Worm (Caenorhabditis elegans) whole organism, L2 larva: ENCODE results near the gene T26H5.10.

Source experiments
- C34F6.9 ChIP-seq: fragments of 150-350 bp; optimal IDR thresholded peaks from 2 replicates; lab custom pipeline; 2014; ENCODE audit warnings: missing biosample characterization, missing genetic modification characterization
- F13H6.1 ChIP-seq: sonication (generic microtip); optimal IDR thresholded peaks from 2 replicates; lab custom pipeline; 2016; ENCODE audit warnings: missing genetic modification characterization, missing compliant biosample characterization
- R02D3.7 ChIP-seq: fragments of 150-350 bp; optimal IDR thresholded peaks from 2 replicates; lab custom pipeline; 2014; ENCODE audit warnings: missing biosample characterization, missing genetic modification characterization
- Y55F3AM.14 ChIP-seq: fragments of 200-800 bp; sonication (Bioruptor generic); optimal IDR thresholded peaks from 2 replicates; lab custom pipeline; 2018; ENCODE audit warnings: mild to moderate bottlenecking, missing genetic modification characterization, missing compliant biosample characterization
- alr-1 ChIP-seq: fragments of 150-350 bp; optimal IDR thresholded peaks from 2 replicates; lab custom pipeline; 2014; ENCODE audit warnings: missing biosample characterization, missing genetic modification characterization
- ama-1 ChIP-seq: fragments of 150-350 bp; optimal IDR thresholded peaks from 2 replicates; lab custom pipeline; 2018; ENCODE audit warnings: inconsistent platforms
- blmp-1 ChIP-seq: sonication (generic microtip); optimal IDR thresholded peaks from 2 replicates; lab custom pipeline; 2017; ENCODE audit warnings: missing genetic modification characterization, mild to moderate bottlenecking, missing compliant biosample characterization, antibody characterized with exemption, moderate library complexity; ENCODE audit not compliant: insufficient read depth
- ceh-16 ChIP-seq: fragments of 150-350 bp; optimal IDR thresholded peaks from 2 replicates; lab custom pipeline; 2014; ENCODE audit warnings: missing biosample characterization, missing genetic modification characterization
- crh-2 ChIP-seq: sonication (generic microtip); optimal IDR thresholded peaks from 2 replicates; lab custom pipeline; 2017; ENCODE audit warnings: missing biosample characterization, missing genetic modification characterization
- dmd-4 ChIP-seq: sonication (generic microtip); optimal IDR thresholded peaks from 2 replicates; lab custom pipeline; 2017; ENCODE audit warnings: missing biosample characterization, missing genetic modification characterization
- egl-27 ChIP-seq: sonication (generic microtip); optimal IDR thresholded peaks from 3 replicates; lab custom pipeline; 2017; ENCODE audit warnings: missing biosample characterization, missing genetic modification reagents, missing genetic modification characterization
- elt-1 ChIP-seq: fragments of 150-350 bp; optimal IDR thresholded peaks from 2 replicates; lab custom pipeline; 2014; ENCODE audit warnings: missing biosample characterization, missing genetic modification characterization
- fos-1 ChIP-seq: fragments of 150-350 bp; optimal IDR thresholded peaks from 2 replicates; lab custom pipeline; 2014; ENCODE audit warnings: missing biosample characterization, missing genetic modification characterization
- gmeb-1 ChIP-seq: fragments of 150-350 bp; optimal IDR thresholded peaks from 2 replicates; lab custom pipeline; 2014; ENCODE audit warnings: missing biosample characterization, missing genetic modification characterization
- lin-11 ChIP-seq: fragments of 150-350 bp; sonication (generic microtip); optimal IDR thresholded peaks from 2 replicates; lab custom pipeline; 2014; ENCODE audit warnings: missing biosample characterization, missing genetic modification characterization, inconsistent platforms, mixed read lengths
- lin-13 ChIP-seq: fragments of 150-350 bp; optimal IDR thresholded peaks from 2 replicates; lab custom pipeline; 2014; ENCODE audit warnings: missing biosample characterization, missing genetic modification reagents, missing genetic modification characterization
- lin-39 ChIP-seq: fragments of 150-350 bp; optimal IDR thresholded peaks from 2 replicates; lab custom pipeline; 2014; ENCODE audit warnings: missing biosample characterization, missing genetic modification reagents, missing genetic modification characterization
- lsy-2 ChIP-seq, 2 experiments: fragments of 150-350 bp in 1 of 2; sonication (generic microtip) in 1 of 2; optimal IDR thresholded peaks; 2 replicates each; lab custom pipeline; 2014 to 2017; ENCODE audit warnings: missing biosample characterization in 2 of 2, missing genetic modification characterization in 2 of 2
- mab-5 ChIP-seq: fragments of 150-350 bp; optimal IDR thresholded peaks from 2 replicates; lab custom pipeline; 2014; ENCODE audit warnings: missing biosample characterization, missing genetic modification characterization
- mbf-1 ChIP-seq: sonication (generic microtip); optimal IDR thresholded peaks from 2 replicates; lab custom pipeline; 2017; ENCODE audit warnings: missing biosample characterization, missing genetic modification characterization
- nhr-11 ChIP-seq: fragments of 150-350 bp; optimal IDR thresholded peaks from 2 replicates; lab custom pipeline; 2014; ENCODE audit warnings: missing biosample characterization, missing genetic modification characterization
- nhr-12 ChIP-seq: fragments of 150-350 bp; optimal IDR thresholded peaks from 2 replicates; lab custom pipeline; 2014; ENCODE audit warnings: missing biosample characterization, missing genetic modification characterization
- nhr-21 ChIP-seq: fragments of 150-350 bp; optimal IDR thresholded peaks from 2 replicates; lab custom pipeline; 2014; ENCODE audit warnings: missing biosample characterization, missing genetic modification characterization
- nhr-23 ChIP-seq: fragments of 150-350 bp; optimal IDR thresholded peaks from 2 replicates; lab custom pipeline; 2014; ENCODE audit warnings: missing biosample characterization, missing genetic modification reagents, missing genetic modification characterization
- nhr-237 ChIP-seq: fragments of 150-350 bp; optimal IDR thresholded peaks from 2 replicates; lab custom pipeline; 2014; ENCODE audit warnings: missing biosample characterization, missing genetic modification characterization
- peb-1 ChIP-seq: fragments of 150-350 bp; optimal IDR thresholded peaks from 2 replicates; lab custom pipeline; 2014; ENCODE audit warnings: missing biosample characterization, missing genetic modification characterization
- sem-4 ChIP-seq: fragments of 150-350 bp; optimal IDR thresholded peaks from 2 replicates; lab custom pipeline; 2014; ENCODE audit warnings: missing biosample characterization, missing genetic modification reagents, missing genetic modification characterization
- skn-1 ChIP-seq: sonication (generic microtip); optimal IDR thresholded peaks from 2 replicates; lab custom pipeline; 2017; ENCODE audit warnings: missing biosample characterization, missing genetic modification characterization
- unc-39 ChIP-seq: fragments of 150-350 bp; optimal IDR thresholded peaks from 2 replicates; lab custom pipeline; 2014; ENCODE audit warnings: missing biosample characterization, missing genetic modification characterization
- zag-1 ChIP-seq: fragments of 150-350 bp; optimal IDR thresholded peaks from 2 replicates; lab custom pipeline; 2014; ENCODE audit warnings: missing biosample characterization, missing genetic modification characterization
- ztf-11 ChIP-seq: sonication (generic microtip); optimal IDR thresholded peaks from 2 replicates; lab custom pipeline; 2017; ENCODE audit warnings: missing biosample characterization, missing genetic modification characterization
- ztf-4 ChIP-seq: fragments of 150-350 bp; optimal IDR thresholded peaks from 2 replicates; lab custom pipeline; 2014; ENCODE audit warnings: missing biosample characterization, missing genetic modification characterization

The T26H5.10 gene

ce11 chrV:15451421-15451820, 7.8 kb upstream of the T26H5.10 start, which contains the start of gene srw-33:
Gene srw-33, minus strand, starts transcription at chrV:15451521.
- TF ChIP-seq gmeb-1 (tag; lab: Kevin White, UChicago) (no peak), ceh-16 (tag; lab: Kevin White, UChicago) (no peak), nhr-21 (tag; lab: Kevin White, UChicago) (no peak), nhr-11 (tag; lab: Kevin White, UChicago) (no peak), nhr-12 (tag; lab: Kevin White, UChicago) (no peak), ztf-4 (tag; lab: Kevin White, UChicago) (no peak), ztf-11 (tag; lab: Kevin White, UChicago) (no peak), nhr-23 (no peak), unc-39 (tag; lab: Kevin White, UChicago) (no peak), R02D3.7 (tag; lab: Kevin White, UChicago) (no peak), lin-11 (no peak), peb-1 (tag; lab: Kevin White, UChicago) (no peak), dmd-4 (tag; lab: Kevin White, UChicago) (no peak), Y55F3AM.14 (GFP tag; lab: Kevin White, UChicago) (no peak), lin-13 (no peak), ama-1 (lab: Kevin White, UChicago) (no peak), lin-39 (no peak), nhr-237 (tag; lab: Kevin White, UChicago) (no peak), sem-4 (tag; lab: Kevin White, UChicago) (no peak)

- TF ChIP-seq alr-1 (tag; lab: Kevin White, UChicago), result no peak
- no peak for TF ChIP-seq ama-1 (lab: Kevin White, UChicago)
- TF ChIP-seq zag-1 (tag; lab: Kevin White, UChicago), result no peak
- no peak for TF ChIP-seq C34F6.9
- TF ChIP-seq egl-27 (tag; lab: Kevin White, UChicago), result no peak
Observed at ce11 chrV:15448865-15449264, 5.3 kb upstream of the T26H5.10 start, which contains the start of gene T26H5.14. Gene T26H5.14, plus strand, starts transcription at chrV:15449165.

- TF ChIP-seq fos-1 (tag; lab: Kevin White, UChicago), result peak; percentile 39
- no peak for TF ChIP-seq mbf-1 (tag; lab: Kevin White, UChicago)
Observed at ce11 chrV:15448408-15448807, 4.8 kb upstream of the T26H5.10 start, which contains the start of gene T26H5.4. Gene T26H5.4, minus strand, starts transcription at chrV:15448701.

- no peak for TF ChIP-seq lsy-2 (tag; optimal IDR thresholded peaks at IDR 0.05; lab: Kevin White, UChicago)
- TF ChIP-seq gmeb-1 (tag; lab: Kevin White, UChicago), result no peak
- no peak for TF ChIP-seq ztf-4 (tag; lab: Kevin White, UChicago)
- TF ChIP-seq crh-2 (tag; lab: Kevin White, UChicago), result no peak
- no peak for TF ChIP-seq lin-11
- no peak for TF ChIP-seq mab-5 (tag; lab: Kevin White, UChicago)
- TF ChIP-seq sem-4 (tag; lab: Kevin White, UChicago), result no peak
- TF ChIP-seq unc-39 (tag; lab: Kevin White, UChicago), result no peak
- TF ChIP-seq skn-1 (tag; lab: Kevin White, UChicago), result no peak
- no peak for TF ChIP-seq F13H6.1 (tag; lab: Kevin White, UChicago)
- TF ChIP-seq dmd-4 (tag; lab: Kevin White, UChicago), result no peak
- no peak for TF ChIP-seq blmp-1
- no peak for TF ChIP-seq ceh-16 (tag; lab: Kevin White, UChicago)
- no peak for TF ChIP-seq ama-1 (lab: Kevin White, UChicago)
Observed at ce11 chrV:15445437-15445836, 1.8 kb upstream of the T26H5.10 start, which contains the start of gene srh-239. Gene srh-239, plus strand, starts transcription at chrV:15445737.

- no peak for TF ChIP-seq crh-2 (tag; lab: Kevin White, UChicago)
- TF ChIP-seq fos-1 (tag; lab: Kevin White, UChicago), result peak; percentile 29
- no peak for TF ChIP-seq lsy-2 (tag; optimal IDR thresholded peaks at IDR 0.05; lab: Kevin White, UChicago)
- no peak for TF ChIP-seq R02D3.7 (tag; lab: Kevin White, UChicago)
- no peak for TF ChIP-seq skn-1 (tag; lab: Kevin White, UChicago)
- TF ChIP-seq elt-1, result no peak
- TF ChIP-seq nhr-21 (tag; lab: Kevin White, UChicago), result no peak
- TF ChIP-seq mbf-1 (tag; lab: Kevin White, UChicago), result no peak
- TF ChIP-seq, all 48 proteins: peak for 1
Observed at ce11 chrV:15444615-15445014, 1.0 kb upstream of the T26H5.10 start, which contains the start of gene T26H5.9. Gene T26H5.9, plus strand, starts transcription at chrV:15444916.
